Worm (Caenorhabditis elegans): ENCODE data around the gene R53.4.

- no peak for TF ChIP-seq lin-32 (GFP tag; optimal IDR thresholded peaks at IDR 0.05)
- no peak for TF ChIP-seq M03D4.4 (tag; optimal IDR thresholded peaks at IDR 0.05)
- no peak for TF ChIP-seq nhr-28 (tag; optimal IDR thresholded peaks at IDR 0.05)
- TF ChIP-seq ces-1 (GFP tag; optimal IDR thresholded peaks at IDR 0.05), result no peak
- TF ChIP-seq cnd-1 (tag; optimal IDR thresholded peaks at IDR 0.05), result no peak
- no peak for TF ChIP-seq flh-1 (GFP tag; optimal IDR thresholded peaks at IDR 0.05)
Observed at ce11 chrII:10014384-10014783, 46.5 kb upstream of the R53.4 start.

Data from whole organism, mixed stage, embryonic.